Worm (Caenorhabditis elegans) whole organism, L1 larva: ENCODE measurements around the gene cyc-2.2.

Source experiments
- blmp-1 ChIP-seq: fragments of 150-350 bp; optimal IDR thresholded peaks from 2 replicates; lab custom pipeline; 2014; ENCODE audit warnings: missing biosample characterization, missing genetic modification characterization
- ceh-82 ChIP-seq, 3 experiments: fragments of 150-350 bp in 1 of 3; sonication (generic microtip) in 2 of 3; optimal IDR thresholded peaks; 2 replicates each; lab custom pipeline; 2014 to 2017; ENCODE audit warnings: missing biosample characterization in 3 of 3, missing genetic modification characterization in 3 of 3
- lsy-2 ChIP-seq, 2 experiments: fragments of 150-350 bp; optimal IDR thresholded peaks; 2 replicates each; lab custom pipeline; 2014; ENCODE audit warnings: missing biosample characterization in 2 of 2, missing genetic modification characterization in 2 of 2
- mdl-1 ChIP-seq, 2 experiments: fragments of 150-350 bp; optimal IDR thresholded peaks; 2 replicates each; lab custom pipeline; 2014 to 2017; ENCODE audit warnings: missing biosample characterization in 2 of 2, missing genetic modification characterization in 2 of 2, inconsistent platforms in 1 of 2
- nhr-11 ChIP-seq: fragments of 150-350 bp; optimal IDR thresholded peaks from 2 replicates; lab custom pipeline; 2014; ENCODE audit warnings: missing biosample characterization, missing genetic modification characterization
- nhr-19 ChIP-seq: fragments of 200-800 bp; sonication (Bioruptor generic); conservative IDR thresholded peaks from 2 replicates; pipeline ENCODE4 v1.3.6; 2022; ENCODE audit warnings: missing genetic modification characterization, missing compliant biosample characterization
- nhr-237 ChIP-seq: fragments of 150-350 bp; optimal IDR thresholded peaks from 2 replicates; lab custom pipeline; 2014; ENCODE audit warnings: missing biosample characterization, missing genetic modification characterization
- nhr-28 ChIP-seq: fragments of 150-350 bp; optimal IDR thresholded peaks from 2 replicates; lab custom pipeline; 2014; ENCODE audit warnings: missing biosample characterization, missing genetic modification characterization
- nhr-85 ChIP-seq: sonication (generic microtip); peaks from one replicate; lab custom pipeline; 2016; ENCODE audit warnings: missing genetic modification characterization, inconsistent platforms, missing compliant biosample characterization
- rnt-1 ChIP-seq: sonication (generic microtip); optimal IDR thresholded peaks from 2 replicates; lab custom pipeline; 2016; ENCODE audit warnings: mild to moderate bottlenecking, missing genetic modification characterization, moderate library complexity, missing compliant biosample characterization
- sptf-1 ChIP-seq: fragments of 150-350 bp; optimal IDR thresholded peaks from 2 replicates; lab custom pipeline; 2014; ENCODE audit warnings: missing biosample characterization, missing genetic modification characterization
- sup-37 ChIP-seq: fragments of 200-800 bp; sonication (Bioruptor generic); optimal IDR thresholded peaks from 2 replicates; lab custom pipeline; 2018; ENCODE audit warnings: mild to moderate bottlenecking, missing genetic modification characterization, missing compliant biosample characterization
- unc-62 ChIP-seq: fragments of 150-350 bp; optimal IDR thresholded peaks from 2 replicates; lab custom pipeline; 2014; ENCODE audit warnings: missing biosample characterization, missing genetic modification reagents, missing genetic modification characterization

DNA sequence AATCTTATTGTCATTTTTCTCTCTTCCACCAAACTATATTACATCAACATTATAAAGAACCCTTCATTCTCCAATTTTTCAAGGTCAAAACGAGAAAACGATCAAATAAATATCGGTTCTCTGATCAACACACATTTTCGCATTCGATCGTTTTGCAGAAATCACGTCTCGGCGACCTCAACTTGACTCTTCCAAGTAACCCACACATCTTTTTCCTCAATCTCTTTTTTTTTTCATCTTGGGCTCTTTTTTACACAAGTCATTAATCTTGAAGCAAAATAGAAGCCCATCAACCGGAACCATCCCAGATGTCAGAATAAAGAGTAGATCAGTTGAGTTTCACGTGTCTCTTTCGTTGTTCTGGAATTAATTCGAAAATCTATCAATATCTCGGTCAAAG lies 24.2 kb upstream of the cyc-2.2 start:
- TF ChIP-seq nhr-85 (tag; lab: Kevin White, UChicago) (peak; percentile 85), blmp-1 (tag; lab: Kevin White, UChicago) (peak; percentile 54), sup-37 (GFP tag; lab: Kevin White, UChicago) (no peak), nhr-237 (tag; lab: Kevin White, UChicago) (no peak), nhr-28 (tag; lab: Kevin White, UChicago) (no peak), lsy-2 (tag; optimal IDR thresholded peaks at IDR 0.05; lab: Kevin White, UChicago) (peak; percentile 22 to 49), nhr-11 (tag; lab: Kevin White, UChicago) (no peak), sptf-1 (tag; lab: Kevin White, UChicago) (no peak), unc-62 (no peak), ceh-82 (tag; optimal IDR thresholded peaks at IDR 0.05; lab: Kevin White, UChicago) (no peak), mdl-1 (tag; optimal IDR thresholded peaks at IDR 0.05; lab: Kevin White, UChicago) (peak in 1 of 2 experiments; percentile 3), rnt-1 (tag; lab: Kevin White, UChicago) (peak; percentile 88), nhr-19 (peak; percentile 83)
